Fruit fly (Drosophila melanogaster) Kc167 (cell line): Measurements from ENCODE around the gene Tsen2.

Experiments
- Sin3A ChIP-seq: fragments of >200 bp; optimal IDR thresholded peaks from 2 replicates; lab custom pipeline; 2018; ENCODE audit warnings: missing external identifiers
- h ChIP-seq: fragments of >200 bp; optimal IDR thresholded peaks from 3 replicates; lab custom pipeline; 2018; ENCODE audit warnings: missing external identifiers
- insv ChIP-seq: fragments of >200 bp; optimal IDR thresholded peaks from 3 replicates; lab custom pipeline; 2018; ENCODE audit warnings: missing external identifiers
- psq ChIP-seq: fragments of >200 bp; optimal IDR thresholded peaks from 2 replicates; lab custom pipeline; 2017; ENCODE audit warnings: missing external identifiers

DNA sequence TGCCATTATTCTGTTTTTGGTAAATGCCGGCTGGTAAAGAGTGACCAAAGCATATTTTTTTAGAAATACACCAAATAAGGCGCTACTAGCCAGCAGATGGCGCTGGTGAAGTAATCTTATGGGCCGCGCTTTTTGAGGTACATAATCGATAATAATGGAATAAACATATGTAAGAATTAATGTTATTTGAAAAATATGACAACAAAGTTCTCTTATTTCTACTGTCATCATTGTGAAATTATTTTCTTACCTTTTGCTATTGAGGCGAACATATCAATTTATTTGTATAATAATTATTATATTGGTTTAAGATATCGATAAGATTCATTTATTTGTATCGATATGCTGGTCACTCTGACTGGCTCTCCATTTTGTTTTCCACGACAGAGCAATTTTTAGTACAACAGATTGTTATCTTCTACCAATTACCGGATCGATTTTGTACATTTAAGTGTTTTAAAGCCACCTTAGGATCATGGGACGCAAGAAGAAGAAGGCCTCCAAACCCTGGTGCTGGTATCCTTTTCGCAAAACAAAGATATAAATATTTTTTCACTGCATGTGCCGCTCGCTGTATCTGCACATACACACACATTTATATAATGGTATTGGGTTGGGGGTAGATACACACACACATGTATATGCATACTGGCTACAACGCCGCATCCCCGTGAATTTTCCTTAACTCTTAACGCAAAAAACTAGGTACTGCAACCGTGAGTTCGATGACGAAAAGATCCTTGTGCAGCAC lies 13.7 kb downstream of the Tsen2 start, which contains the start of the genes LSm7 and BuGZ:
- TF ChIP-seq h (lab: Kevin White, UChicago) = peak; percentile 36
- no peak for TF ChIP-seq insv (lab: Kevin White, UChicago)
- no peak for TF ChIP-seq psq (lab: Kevin White, UChicago)
- no peak for TF ChIP-seq Sin3A (lab: Kevin White, UChicago)
